6 worm cellular contexts compared by ENCODE assay signal in genomic region chrIII:7550979-7551378, ce11.
TF ChIP-seq lines count a peak whose summit lies in the region.

No protein-coding gene starts in this region.

TF ChIP-seq in whole organism, L1 larva, 84 proteins besides CTCF, POLR2A, EP300 and RAD21:
- TF ChIP-seq mab-9 (GFP tag; IDR thresholded peaks at IDR 0.05; lab: Robert Waterston, UW) (no peak), efl-1 (optimal IDR thresholded peaks at IDR 0.05; lab: Kevin White, UChicago) (no peak), efl-1 (GFP tag; optimal IDR thresholded peaks at IDR 0.05 in 1 of 2; lab: Kevin White, UChicago) (peak in 1 of 2 experiments; percentile 46), C34B4.2 (tag; optimal IDR thresholded peaks at IDR 0.05; lab: Kevin White, UChicago) (no peak), elt-2 (tag; optimal IDR thresholded peaks at IDR 0.05; lab: Kevin White, UChicago) (no peak), isw-1 (GFP tag; IDR thresholded peaks at IDR 0.05; lab: Robert Waterston, UW) (no peak), efl-3 (GFP tag; optimal IDR thresholded peaks at IDR 0.05; lab: Kevin White, UChicago) (no peak), nhr-85 (tag; lab: Kevin White, UChicago) (peak; percentile 69), Y116A8C.19 (tag; optimal IDR thresholded peaks at IDR 0.05; lab: Kevin White, UChicago; ENCODE audit: borderline replicate concordance) (no peak), rnt-1 (tag; optimal IDR thresholded peaks at IDR 0.05; lab: Kevin White, UChicago) (peak; percentile 25), lsy-2 (tag; optimal IDR thresholded peaks at IDR 0.05; lab: Kevin White, UChicago) (peak in 1 of 2 experiments; percentile 65), lin-14 (GFP tag; optimal IDR thresholded peaks at IDR 0.05; lab: Kevin White, UChicago) (peak; percentile 7), xbp-1 (tag; optimal IDR thresholded peaks at IDR 0.05; lab: Kevin White, UChicago) (no peak), ztf-11 (tag; optimal IDR thresholded peaks at IDR 0.05; lab: Kevin White, UChicago) (no peak)

TF ChIP-seq in whole organism, L2 larva, 48 proteins besides CTCF, POLR2A, EP300 and RAD21:
- TF ChIP-seq R02D3.7 (tag; optimal IDR thresholded peaks at IDR 0.05; lab: Kevin White, UChicago) (no peak), ceh-16 (tag; optimal IDR thresholded peaks at IDR 0.05; lab: Kevin White, UChicago) (peak; percentile 94), elt-3 (tag; optimal IDR thresholded peaks at IDR 0.05; lab: Kevin White, UChicago) (no peak), dmd-4 (tag; optimal IDR thresholded peaks at IDR 0.05; lab: Kevin White, UChicago) (no peak), lsy-2 (tag; optimal IDR thresholded peaks at IDR 0.05; lab: Kevin White, UChicago) (peak in 1 of 2 experiments; percentile 15), zag-1 (tag; optimal IDR thresholded peaks at IDR 0.05; lab: Kevin White, UChicago) (no peak), nhr-23 (tag; optimal IDR thresholded peaks at IDR 0.05; lab: Kevin White, UChicago) (no peak)

TF ChIP-seq in whole organism, L3 larva, 47 proteins besides CTCF, POLR2A, EP300 and RAD21:
- TF ChIP-seq skn-1 (tag; optimal IDR thresholded peaks at IDR 0.05; lab: Kevin White, UChicago) (no peak), nhr-25 (tag; optimal IDR thresholded peaks at IDR 0.05; lab: Kevin White, UChicago) (peak; percentile 21), nhr-77 (tag; optimal IDR thresholded peaks at IDR 0.05; lab: Kevin White, UChicago) (no peak), pqm-1 (tag; optimal IDR thresholded peaks at IDR 0.05; lab: Kevin White, UChicago) (no peak), hmg-11 (tag; optimal IDR thresholded peaks at IDR 0.05; lab: Kevin White, UChicago) (no peak), sea-2 (GFP tag; optimal IDR thresholded peaks at IDR 0.05; lab: Kevin White, UChicago) (no peak), nhr-237 (tag; optimal IDR thresholded peaks at IDR 0.05; lab: Kevin White, UChicago) (no peak), nfya-1 (tag; optimal IDR thresholded peaks at IDR 0.05; lab: Kevin White, UChicago; ENCODE audit: insufficient read depth) (no peak), ztf-4 (tag; optimal IDR thresholded peaks at IDR 0.05; lab: Kevin White, UChicago) (no peak), elt-1 (tag; optimal IDR thresholded peaks at IDR 0.05; lab: Kevin White, UChicago) (peak; percentile 87), eor-1 (tag; optimal IDR thresholded peaks at IDR 0.05; lab: Kevin White, UChicago) (no peak)

TF ChIP-seq in whole organism, early embryonic, 17 proteins besides CTCF, POLR2A, EP300 and RAD21:
- TF ChIP-seq ets-7 (tag; optimal IDR thresholded peaks at IDR 0.05; lab: Kevin White, UChicago) (no peak), B0310.2 (tag; optimal IDR thresholded peaks at IDR 0.05; lab: Kevin White, UChicago) (no peak), ceh-13 (GFP tag; optimal IDR thresholded peaks at IDR 0.05; lab: Kevin White, UChicago) (peak; percentile 13)

TF ChIP-seq in whole organism, mixed stage, embryonic, 35 proteins besides CTCF, POLR2A, EP300 and RAD21:
- no peak for TF ChIP-seq mls-2 (tag; optimal IDR thresholded peaks at IDR 0.05; lab: Kevin White, UChicago)
- TF ChIP-seq drap-1 (GFP tag; optimal IDR thresholded peaks at IDR 0.05; lab: Kevin White, UChicago) = no peak
- peak; percentile 28 for TF ChIP-seq unc-62 (GFP tag; optimal IDR thresholded peaks at IDR 0.05; lab: Kevin White, UChicago)
- TF ChIP-seq hlh-1 (tag; optimal IDR thresholded peaks at IDR 0.05; lab: Kevin White, UChicago) = no peak
- no peak for TF ChIP-seq cnd-1 (tag; optimal IDR thresholded peaks at IDR 0.05; lab: Kevin White, UChicago)
- no peak for TF ChIP-seq nhr-76 (tag; optimal IDR thresholded peaks at IDR 0.05; lab: Kevin White, UChicago)
- no peak for TF ChIP-seq elt-1 (tag; optimal IDR thresholded peaks at IDR 0.05; lab: Kevin White, UChicago; ENCODE audit: borderline replicate concordance, insufficient read depth)

TF ChIP-seq in whole organism, young adult, 124 proteins besides CTCF, POLR2A, EP300 and RAD21:
- no peak for TF ChIP-seq T07F8.4 (tag; optimal IDR thresholded peaks at IDR 0.05; lab: Kevin White, UChicago)
- peak; percentile 18 for TF ChIP-seq unc-62 (GFP tag; optimal IDR thresholded peaks at IDR 0.05; lab: Kevin White, UChicago)

Comparison
In these comparisons a context has a peak if more than half of its experiments do, and no peak if none do; other contexts are left out.
1. Of the 8 proteins assayed by ChIP-seq in both whole organism, young adult and whole organism, L1 larva: peak only in whole organism, young adult: unc-62; only in whole organism, L1 larva: none; in both: none; in neither: 6; mixed calls (peak in some experiments, not most) for 1.